Worm (Caenorhabditis elegans) whole organism, young adult: ENCODE results near the gene acs-15.
"Not testable (repeated sequence)": the region's sequence is repeated elsewhere in the genome, so short reads cannot be mapped to it uniquely, and the experiment has no call there.

ENCODE experiments used
- T07F8.4 ChIP-seq: sonication (generic microtip); optimal IDR thresholded peaks from 2 replicates; lab custom pipeline; 2016; ENCODE audit warnings: mild to moderate bottlenecking, missing genetic modification characterization, moderate library complexity, missing compliant biosample characterization
- ama-1 ChIP-seq, 3 experiments: fragments of 150-350 bp in 1 of 3; sonication (generic microtip) in 2 of 3; optimal IDR thresholded peaks; 2 replicates each; lab custom pipeline; 2014 to 2018; ENCODE audit warnings: missing biosample characterization in 2 of 3, missing genetic modification characterization in 2 of 3, missing genetic modification reagents in 2 of 3
- fkh-3 ChIP-seq: sonication (generic microtip); optimal IDR thresholded peaks from 2 replicates; lab custom pipeline; 2016; ENCODE audit warnings: mild to moderate bottlenecking, missing genetic modification characterization, missing compliant biosample characterization
- him-1 ChIP-seq: sonication (generic microtip); optimal IDR thresholded peaks from 2 replicates; lab custom pipeline; 2016; ENCODE audit warnings: missing genotype, missing genetic modification reagents, missing genetic modification characterization, missing compliant biosample characterization
- sdz-38 ChIP-seq: sonication (generic microtip); optimal IDR thresholded peaks from 2 replicates; lab custom pipeline; 2016; ENCODE audit warnings: missing genotype, missing genetic modification characterization, missing compliant biosample characterization

DNA sequence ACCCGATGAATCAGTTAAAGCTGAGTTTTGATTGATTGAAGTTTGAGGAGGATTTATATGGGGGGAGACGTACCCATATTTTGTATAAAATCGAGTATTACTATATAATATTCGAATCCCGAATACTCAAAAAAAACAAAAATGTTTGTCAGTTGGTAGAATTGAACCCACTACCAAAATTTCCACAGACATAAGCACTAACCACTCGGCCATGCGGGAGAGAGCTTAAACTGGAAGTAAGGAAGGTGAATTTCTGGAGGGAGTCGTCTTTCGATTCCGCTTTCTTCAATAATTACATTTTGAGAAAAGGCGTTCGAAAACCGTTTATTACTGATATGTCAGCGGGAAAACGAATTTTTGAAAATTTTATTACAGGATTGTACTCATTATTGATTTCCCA lies 44.3 kb downstream of the acs-15 start:
- TF ChIP-seq him-1 (tag; lab: Kevin White, UChicago); sdz-38 (tag; lab: Kevin White, UChicago); fkh-3 (tag; lab: Kevin White, UChicago); ama-1 (optimal IDR thresholded peaks at IDR 0.05; lab: Kevin White, UChicago); ama-1 (GFP tag; optimal IDR thresholded peaks at IDR 0.05; lab: Kevin White, UChicago); T07F8.4 (tag; lab: Kevin White, UChicago): not testable (repeated sequence)
